Worm (Caenorhabditis elegans): Measurements from ENCODE around the gene osm-1.

DNA sequence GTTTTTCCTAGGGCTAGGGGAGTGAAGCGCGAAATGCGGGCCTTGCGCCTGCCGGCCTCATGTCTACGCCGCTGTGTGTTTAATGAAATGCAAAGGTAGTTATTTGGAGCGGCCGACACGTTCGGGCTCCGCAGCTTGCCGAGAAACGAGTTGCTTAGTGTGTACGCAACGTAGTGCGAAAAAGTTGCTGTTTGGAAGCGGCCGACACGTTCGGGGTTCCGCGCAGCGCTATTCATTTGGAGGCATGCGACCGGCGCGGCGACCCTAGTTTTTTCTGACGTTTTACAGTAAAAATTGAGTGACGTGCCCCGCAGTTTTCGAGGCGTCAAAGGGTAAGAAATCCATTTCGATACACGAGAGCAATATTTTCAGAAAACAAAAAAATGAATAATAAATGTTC is 5.2 kb downstream of the osm-1 start:
- no peak for TF ChIP-seq skn-1 (tag; optimal IDR thresholded peaks at IDR 0.05)
- TF ChIP-seq arid-1 (GFP tag; conservative IDR thresholded peaks at IDR 0.05) = no peak
- TF ChIP-seq spr-3 (GFP tag; optimal IDR thresholded peaks at IDR 0.05) = no peak
